Fruit fly (Drosophila melanogaster) whole organism, embryonic: ENCODE measurements around the gene pps.

ENCODE experiments used
- Abd-B ChIP-seq: fragments of 200-800 bp; sonication (Bioruptor generic); optimal IDR thresholded peaks from 2 replicates; lab custom pipeline; 2018; ENCODE audit warnings: missing biosample characterization, mild to moderate bottlenecking, missing genetic modification characterization, moderate library complexity
- CG10321 ChIP-seq: fragments of 200-800 bp; sonication (Bioruptor generic); IDR thresholded peaks from 2 replicates; pipeline ENCODE4 v1.3.6; 2022; ENCODE audit warnings: missing biosample characterization, missing genetic modification characterization
- CG10565 ChIP-seq: fragments of 200-800 bp; sonication (Bioruptor generic); optimal IDR thresholded peaks from 3 replicates; lab custom pipeline; 2016; ENCODE audit warnings: missing biosample characterization, mild to moderate bottlenecking, missing genetic modification characterization
- CG12391 ChIP-seq: fragments of 200-800 bp; sonication (Bioruptor generic); optimal IDR thresholded peaks from 3 replicates; lab custom pipeline; 2018; ENCODE audit warnings: missing biosample characterization, mild to moderate bottlenecking, missing genetic modification characterization, moderate library complexity
- CG15479 ChIP-seq: fragments of 200-800 bp; sonication (Bioruptor generic); optimal IDR thresholded peaks from 3 replicates; lab custom pipeline; 2019; ENCODE audit warnings: missing biosample characterization, mild to moderate bottlenecking, missing genetic modification characterization, moderate library complexity
- CG17186 ChIP-seq: fragments of 200-800 bp; sonication (Bioruptor generic); optimal IDR thresholded peaks from 3 replicates; lab custom pipeline; 2017; ENCODE audit warnings: missing biosample characterization, missing genetic modification reagents, missing genetic modification characterization
- CG17912 ChIP-seq: fragments of 200-800 bp; sonication (Bioruptor generic); optimal IDR thresholded peaks from 2 replicates; lab custom pipeline; 2018; ENCODE audit warnings: missing biosample characterization, mild to moderate bottlenecking, missing genetic modification characterization
- CG1832 ChIP-seq: fragments of 200-800 bp; sonication (Bioruptor generic); optimal IDR thresholded peaks from 2 replicates; lab custom pipeline; 2017; ENCODE audit warnings: missing biosample characterization, mild to moderate bottlenecking, missing genetic modification characterization, inconsistent platforms
- CG2120 ChIP-seq: fragments of 200-800 bp; sonication (Bioruptor generic); optimal IDR thresholded peaks from 3 replicates; lab custom pipeline; 2016; ENCODE audit warnings: missing biosample characterization, missing genetic modification characterization
- CG3281 ChIP-seq: fragments of 200-800 bp; sonication (Bioruptor generic); optimal IDR thresholded peaks from 3 replicates; lab custom pipeline; 2017; ENCODE audit warnings: missing biosample characterization, mild to moderate bottlenecking, missing genetic modification characterization
- CG34376 ChIP-seq: fragments of 200-800 bp; sonication (Bioruptor generic); optimal IDR thresholded peaks from 2 replicates; lab custom pipeline; 2018; ENCODE audit warnings: missing biosample characterization, mild to moderate bottlenecking, missing genetic modification characterization
- CG4707 ChIP-seq: fragments of 200-800 bp; sonication (Bioruptor generic); optimal IDR thresholded peaks from 2 replicates; lab custom pipeline; 2018; ENCODE audit warnings: missing biosample characterization, mild to moderate bottlenecking, missing genetic modification characterization, moderate library complexity
- CG5953 ChIP-seq: fragments of 200-800 bp; sonication (Bioruptor generic); IDR thresholded peaks from 2 replicates; pipeline ENCODE4 v1.3.6; 2022; ENCODE audit warnings: missing biosample characterization, missing genetic modification characterization
- CG6683 ChIP-seq: fragments of 200-800 bp; sonication (Bioruptor generic); optimal IDR thresholded peaks from 2 replicates; lab custom pipeline; 2017; ENCODE audit warnings: missing biosample characterization, mild to moderate bottlenecking, missing genetic modification characterization, missing genetic modification reagents
- CG7745 ChIP-seq: fragments of 200-800 bp; sonication (Bioruptor generic); optimal IDR thresholded peaks from 2 replicates; lab custom pipeline; 2018; ENCODE audit warnings: missing biosample characterization, mild to moderate bottlenecking, missing genetic modification characterization, moderate library complexity
- CG8478 ChIP-seq: fragments of >200 bp; optimal IDR thresholded peaks from 2 replicates; lab custom pipeline; 2018
- CG9817 ChIP-seq: fragments of 200-800 bp; sonication (Bioruptor generic); optimal IDR thresholded peaks from 2 replicates; lab custom pipeline; 2018; ENCODE audit warnings: missing biosample characterization, mild to moderate bottlenecking, missing genetic modification characterization, moderate library complexity
- Camta ChIP-seq: fragments of 200-800 bp; sonication (Bioruptor generic); optimal IDR thresholded peaks from 2 replicates; lab custom pipeline; 2016; ENCODE audit warnings: missing biosample characterization, missing genetic modification characterization
- D ChIP-seq, 2 experiments: fragments of 200-800 bp in 1 of 2; fragments of >200 bp in 1 of 2; sonication (Bioruptor generic) in 1 of 2; optimal IDR thresholded peaks; 2 replicates in 1 of 2; 3 replicates in 1 of 2; lab custom pipeline; 2017; ENCODE audit warnings: mild to moderate bottlenecking in 1 of 2, missing biosample characterization in 1 of 2, missing genetic modification characterization in 1 of 2, missing genetic modification reagents in 1 of 2
- Dref ChIP-seq: fragments of 200-800 bp; sonication (Bioruptor generic); IDR thresholded peaks from 2 replicates; pipeline ENCODE4 v1.3.6; 2022; ENCODE audit warnings: missing biosample characterization, missing genetic modification characterization
- Fer3 ChIP-seq: fragments of 200-800 bp; sonication (Bioruptor generic); optimal IDR thresholded peaks from 2 replicates; lab custom pipeline; 2018; ENCODE audit warnings: missing biosample characterization, mild to moderate bottlenecking, missing genetic modification characterization, moderate library complexity
- Gug ChIP-seq: fragments of 200-800 bp; sonication (Bioruptor generic); IDR thresholded peaks from 4 replicates; pipeline ENCODE4 v1.3.6; 2022; ENCODE audit warnings: missing biosample characterization, missing genetic modification characterization
- Hsf ChIP-seq: fragments of 200-800 bp; sonication (Bioruptor generic); optimal IDR thresholded peaks from 3 replicates; lab custom pipeline; 2016; ENCODE audit warnings: missing biosample characterization, missing genetic modification characterization
- Med ChIP-seq: fragments of 200-800 bp; sonication (Bioruptor generic); peaks from one replicate; lab custom pipeline; 2016; ENCODE audit warnings: missing biosample characterization, missing genetic modification characterization, mild to moderate bottlenecking, inconsistent platforms, moderate library complexity
- Meics ChIP-seq: fragments of 200-800 bp; sonication (Bioruptor generic); optimal IDR thresholded peaks from 2 replicates; lab custom pipeline; 2017; ENCODE audit warnings: missing biosample characterization, mild to moderate bottlenecking, missing genetic modification characterization
- Pdp1 ChIP-seq, 2 experiments: fragments of 200-800 bp; sonication (Bioruptor generic); optimal IDR thresholded peaks; 3 replicates each; lab custom pipeline; 2016; ENCODE audit warnings: missing biosample characterization in 2 of 2, missing genetic modification characterization in 2 of 2, mild to moderate bottlenecking in 1 of 2, moderate library complexity in 1 of 2
- Sin3A ChIP-seq: fragments of >200 bp; optimal IDR thresholded peaks from 2 replicates; lab custom pipeline; 2018
- YL-1 ChIP-seq: fragments of 200-800 bp; sonication (Bioruptor generic); optimal IDR thresholded peaks from 3 replicates; lab custom pipeline; 2017; ENCODE audit warnings: missing biosample characterization, mild to moderate bottlenecking, missing genetic modification characterization
- abd-A ChIP-seq: fragments of 200-800 bp; sonication (Bioruptor generic); optimal IDR thresholded peaks from 3 replicates; lab custom pipeline; 2019; ENCODE audit warnings: missing biosample characterization, mild to moderate bottlenecking, missing genetic modification characterization, moderate library complexity
- ac ChIP-seq: fragments of 200-800 bp; sonication (Bioruptor generic); optimal IDR thresholded peaks from 3 replicates; lab custom pipeline; 2017; ENCODE audit warnings: missing biosample characterization, mild to moderate bottlenecking, missing genetic modification characterization
- amos ChIP-seq: fragments of 200-800 bp; sonication (Bioruptor generic); IDR thresholded peaks from 2 replicates; pipeline ENCODE4 v1.3.6; 2022; ENCODE audit warnings: missing biosample characterization, missing genetic modification characterization; ENCODE audit not compliant: partially characterized antibody
- ase ChIP-seq: fragments of 200-800 bp; sonication (Bioruptor generic); IDR thresholded peaks from 3 replicates; pipeline ENCODE4 v1.3.6; 2022; ENCODE audit warnings: missing biosample characterization, missing genetic modification characterization
- ato ChIP-seq: fragments of 200-800 bp; sonication (Bioruptor generic); IDR thresholded peaks from 2 replicates; pipeline ENCODE4 v1.3.6; 2022; ENCODE audit warnings: missing biosample characterization, missing genetic modification characterization; ENCODE audit not compliant: partially characterized antibody
- br ChIP-seq: fragments of >200 bp; optimal IDR thresholded peaks from 2 replicates; lab custom pipeline; 2017
- chif ChIP-seq, 2 experiments: fragments of 200-800 bp; sonication (Bioruptor generic); optimal IDR thresholded peaks; 3 replicates each; lab custom pipeline; 2016; ENCODE audit warnings: missing biosample characterization in 2 of 2, missing genetic modification characterization in 2 of 2
- chinmo ChIP-seq: fragments of 200-800 bp; sonication (Bioruptor generic); IDR thresholded peaks from 4 replicates; pipeline ENCODE4 v1.3.6; 2022; ENCODE audit warnings: missing biosample characterization, missing genetic modification characterization; ENCODE audit not compliant: partially characterized antibody
- cwo ChIP-seq: fragments of 200-800 bp; sonication (Bioruptor generic); optimal IDR thresholded peaks from 3 replicates; lab custom pipeline; 2017; ENCODE audit warnings: missing biosample characterization, missing genetic modification characterization, mild to moderate bottlenecking, moderate library complexity, missing genetic modification reagents
- da ChIP-seq: fragments of 200-800 bp; sonication (Bioruptor generic); optimal IDR thresholded peaks from 2 replicates; lab custom pipeline; 2016; ENCODE audit warnings: missing biosample characterization, missing genetic modification characterization
- fd102C ChIP-seq: fragments of 200-800 bp; sonication (Bioruptor generic); optimal IDR thresholded peaks from 2 replicates; lab custom pipeline; 2018; ENCODE audit warnings: missing biosample characterization, mild to moderate bottlenecking, missing genetic modification characterization, moderate library complexity
- gro ChIP-seq: fragments of 200-800 bp; sonication (Bioruptor generic); optimal IDR thresholded peaks from 2 replicates; lab custom pipeline; 2016; ENCODE audit warnings: missing biosample characterization, missing genetic modification characterization
- jumu ChIP-seq: fragments of 200-800 bp; sonication (Bioruptor generic); optimal IDR thresholded peaks from 3 replicates; lab custom pipeline; 2016; ENCODE audit warnings: missing biosample characterization, missing genetic modification characterization
- lbe ChIP-seq: fragments of 200-800 bp; sonication (Bioruptor generic); optimal IDR thresholded peaks from 2 replicates; lab custom pipeline; 2016; ENCODE audit warnings: missing biosample characterization, mild to moderate bottlenecking, missing genetic modification characterization
- nmo ChIP-seq: fragments of 200-800 bp; sonication (Bioruptor generic); optimal IDR thresholded peaks from 2 replicates; lab custom pipeline; 2018; ENCODE audit warnings: missing biosample characterization, mild to moderate bottlenecking, missing genetic modification characterization, moderate library complexity
- odd ChIP-seq: fragments of 200-800 bp; sonication (Bioruptor generic); optimal IDR thresholded peaks from 2 replicates; lab custom pipeline; 2017; ENCODE audit warnings: missing biosample characterization, mild to moderate bottlenecking, missing genetic modification characterization
- onecut ChIP-seq: fragments of 200-800 bp; sonication (Bioruptor generic); IDR thresholded peaks from 2 replicates; pipeline ENCODE4 v1.3.6; 2022; ENCODE audit warnings: missing biosample characterization, missing genetic modification characterization
- pho ChIP-seq: fragments of 200-800 bp; sonication (Bioruptor generic); optimal IDR thresholded peaks from 2 replicates; lab custom pipeline; 2016; ENCODE audit warnings: missing biosample characterization, missing genetic modification characterization
- slbo ChIP-seq: fragments of 200-800 bp; sonication (Bioruptor generic); IDR thresholded peaks from 2 replicates; pipeline ENCODE4 v1.3.6; 2022; ENCODE audit warnings: missing biosample characterization, missing genetic modification characterization
- tgo ChIP-seq: fragments of 200-800 bp; sonication (Bioruptor generic); IDR thresholded peaks from 3 replicates; pipeline ENCODE4 v1.3.6; 2022; ENCODE audit warnings: missing biosample characterization, missing genetic modification characterization
- tup ChIP-seq: fragments of 200-800 bp; sonication (Bioruptor generic); optimal IDR thresholded peaks from 2 replicates; lab custom pipeline; 2016; ENCODE audit warnings: missing biosample characterization, mild to moderate bottlenecking, missing genetic modification characterization, moderate library complexity

The pps gene

DNA sequence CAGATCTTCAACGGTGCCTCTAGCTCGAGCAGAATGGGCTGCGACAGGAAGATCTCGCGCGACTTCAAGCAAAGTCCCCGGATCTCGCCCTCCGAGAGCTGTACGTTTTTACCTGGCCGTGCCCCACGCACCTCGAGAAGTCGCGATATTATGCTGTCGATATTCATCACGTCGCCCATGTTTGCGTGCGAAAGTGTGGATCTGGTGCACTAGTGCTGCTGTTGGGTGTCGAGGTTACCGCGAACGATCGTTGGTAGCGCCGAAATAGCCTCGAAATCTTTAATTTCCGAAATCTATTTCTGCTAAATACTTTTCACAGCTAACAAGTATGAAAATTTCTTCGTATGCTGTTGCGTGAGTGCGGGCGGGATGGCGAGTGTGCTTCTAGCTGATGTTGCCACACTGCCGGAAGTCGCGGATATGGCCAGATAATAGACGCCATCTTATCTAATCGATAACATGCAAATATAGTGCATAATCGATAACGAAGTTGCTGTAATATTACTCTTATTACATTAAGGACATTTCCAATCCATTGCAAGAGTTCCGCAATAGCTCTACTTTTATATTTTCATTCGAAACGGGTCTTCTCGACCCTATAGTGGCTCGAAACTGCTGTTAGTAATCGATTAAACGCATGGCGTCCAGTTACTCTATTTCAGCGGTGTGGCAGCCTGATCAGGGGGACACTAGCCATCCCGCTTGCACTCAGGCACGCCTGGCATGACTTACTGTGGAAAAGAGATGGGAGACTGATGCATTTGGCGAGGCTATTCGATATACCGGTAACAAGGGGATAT is 12.1 kb downstream of the pps start, which contains the start of gene Pp1-87B (continued):
- no peak for TF ChIP-seq CG15479 (GFP tag; lab: Kevin White, UChicago)
- TF ChIP-seq D (optimal IDR thresholded peaks at IDR 0.05; lab: Kevin White, UChicago), result no peak
- no peak for TF ChIP-seq D (GFP tag; optimal IDR thresholded peaks at IDR 0.05; lab: Kevin White, UChicago)
- TF ChIP-seq CG12391 (tag; lab: Kevin White, UChicago), result peak; percentile 20
- TF ChIP-seq Sin3A (lab: Kevin White, UChicago), result peak; percentile 100
- no peak for TF ChIP-seq CG10565 (GFP tag; lab: Kevin White, UChicago)
- peak; percentile 91 for TF ChIP-seq CG10321
- TF ChIP-seq CG3281 (GFP tag; lab: Kevin White, UChicago), result no peak
- peak; percentile 76 for TF ChIP-seq Med (GFP tag; lab: Kevin White, UChicago)
- peak in 1 of 2 experiments; percentile 73 for TF ChIP-seq Pdp1 (GFP tag; optimal IDR thresholded peaks at IDR 0.05; lab: Kevin White, UChicago)
- no peak for TF ChIP-seq cwo (GFP tag; lab: Kevin White, UChicago)
- peak; percentile 86 for TF ChIP-seq YL-1
- no peak for TF ChIP-seq Gug (GFP tag; lab: Robert Waterston, UW)
- no peak for TF ChIP-seq CG7745 (tag; lab: Kevin White, UChicago)
- no peak for TF ChIP-seq lbe
- TF ChIP-seq ac (GFP tag; lab: Kevin White, UChicago), result no peak
- no peak for TF ChIP-seq ato (GFP tag; lab: Robert Waterston, UW)
- peak; percentile 66 for TF ChIP-seq Dref
- TF ChIP-seq chinmo (GFP tag; lab: Robert Waterston, UW), result no peak
- no peak for TF ChIP-seq tup
- TF ChIP-seq nmo (GFP tag; lab: Kevin White, UChicago), result peak; percentile 72
- no peak for TF ChIP-seq CG17912 (GFP tag; lab: Kevin White, UChicago)
- TF ChIP-seq onecut (GFP tag; lab: Robert Waterston, UW), result no peak
- TF ChIP-seq slbo (GFP tag; lab: Robert Waterston, UW), result no peak
- peak; percentile 13 for TF ChIP-seq Camta
- TF ChIP-seq fd102C (GFP tag; lab: Kevin White, UChicago), result no peak
- TF ChIP-seq amos (GFP tag; lab: Robert Waterston, UW), result peak; percentile 25; the same call in 1 of the 2 replicates
- peak; percentile 9 for TF ChIP-seq CG34376 (GFP tag; lab: Kevin White, UChicago)
- TF ChIP-seq Hsf, result peak; percentile 13
- no peak for TF ChIP-seq gro
- no peak for TF ChIP-seq br (lab: Kevin White, UChicago)
- TF ChIP-seq CG1832 (GFP tag; lab: Kevin White, UChicago), result peak; percentile 95
- peak; percentile 56 for TF ChIP-seq Meics
- no peak for TF ChIP-seq odd (GFP tag; lab: Kevin White, UChicago)
- TF ChIP-seq Fer3, result no peak
- no peak for TF ChIP-seq tgo (GFP tag; lab: Robert Waterston, UW)
- TF ChIP-seq abd-A (tag; lab: Kevin White, UChicago), result no peak
- peak; percentile 7 for TF ChIP-seq CG2120 (GFP tag; lab: Kevin White, UChicago)
- peak in 1 of 2 experiments; percentile 1 for TF ChIP-seq chif (GFP tag; optimal IDR thresholded peaks at IDR 0.05; lab: Kevin White, UChicago)
- no peak for TF ChIP-seq CG6683 (GFP tag; lab: Kevin White, UChicago)
- peak; percentile 97 for TF ChIP-seq CG8478 (lab: Kevin White, UChicago)
- peak; percentile 30 for TF ChIP-seq Abd-B (GFP tag; lab: Kevin White, UChicago)
- no peak for TF ChIP-seq CG9817 (tag; lab: Kevin White, UChicago)
- TF ChIP-seq pho (GFP tag; lab: Kevin White, UChicago), result no peak
- peak; percentile 54 for TF ChIP-seq CG17186 (GFP tag; lab: Kevin White, UChicago)
- no peak for TF ChIP-seq CG5953 (GFP tag; lab: Robert Waterston, UW)
- no peak for TF ChIP-seq da (GFP tag; lab: Kevin White, UChicago)
- no peak for TF ChIP-seq ase (GFP tag; lab: Robert Waterston, UW)
- no peak for TF ChIP-seq CG4707 (GFP tag; lab: Kevin White, UChicago)
- TF ChIP-seq jumu (GFP tag; lab: Kevin White, UChicago), result peak; percentile 76
